Fruit fly (Drosophila melanogaster): ENCODE measurements around the gene CG14711.

The CG14711 gene

DNA sequence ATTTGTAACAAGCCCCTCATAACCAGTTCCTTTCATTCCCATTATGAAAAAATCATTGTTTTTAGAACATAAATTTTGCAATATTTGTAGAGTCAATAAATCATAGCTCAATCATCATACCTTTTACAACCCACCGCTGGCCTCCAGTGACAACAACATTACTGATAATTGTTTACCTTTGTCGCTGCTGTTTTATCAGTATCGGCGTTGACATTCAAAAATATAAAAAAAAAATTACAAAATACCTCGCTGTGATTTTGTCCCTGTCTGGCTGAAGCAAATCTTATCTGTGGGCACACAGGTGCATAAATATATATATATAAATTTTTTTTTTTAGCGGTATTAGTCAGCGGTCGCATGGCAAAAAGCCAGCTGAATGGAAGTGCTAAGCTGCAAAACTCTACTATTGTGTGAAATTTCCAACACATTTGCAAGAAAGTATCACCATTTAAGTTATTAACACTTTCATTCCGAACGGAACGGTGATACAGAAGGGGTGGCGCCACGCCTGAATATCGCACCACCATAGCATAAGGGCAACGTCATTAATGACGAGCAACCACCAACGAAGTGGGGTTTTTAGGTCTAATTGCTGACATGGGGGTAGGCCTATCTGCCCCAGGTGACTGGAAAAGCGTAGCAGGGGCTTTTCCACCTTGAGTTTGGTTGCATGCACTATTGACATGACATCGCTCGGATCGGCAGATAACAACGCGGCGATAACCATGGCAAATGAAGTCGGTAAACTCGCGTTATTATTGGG lies 43.0 kb downstream of the CG14711 start (continued):
- TF ChIP-seq sc (optimal IDR thresholded peaks at IDR 0.05) (no peak), sc (GFP tag; optimal IDR thresholded peaks at IDR 0.05) (no peak), CG14014 (GFP tag; IDR thresholded peaks at IDR 0.05) (no peak), CG14710 (tag; optimal IDR thresholded peaks at IDR 0.05) (no peak), sna (GFP tag; IDR thresholded peaks at IDR 0.05; ENCODE audit: partially characterized antibody) (no peak), trh (GFP tag; optimal IDR thresholded peaks at IDR 0.05) (no peak), aop (GFP tag; IDR thresholded peaks at IDR 0.05) (no peak), CG17328 (GFP tag; IDR thresholded peaks at IDR 0.05) (no peak), en (GFP tag; optimal IDR thresholded peaks at IDR 0.05) (no peak), ems (GFP tag; optimal IDR thresholded peaks at IDR 0.05) (no peak), ftz-f1 (GFP tag; optimal IDR thresholded peaks at IDR 0.05) (peak; percentile 40), CG10543 (GFP tag; optimal IDR thresholded peaks at IDR 0.05) (peak; percentile 25), Ets65A (GFP tag) (no peak), CG4854 (GFP tag; optimal IDR thresholded peaks at IDR 0.05) (no peak), bigmax (GFP tag; optimal IDR thresholded peaks at IDR 0.05) (no peak), CG17385 (GFP tag; optimal IDR thresholded peaks at IDR 0.05) (no peak), gro (GFP tag; optimal IDR thresholded peaks at IDR 0.05) (no peak), CG5180 (GFP tag; optimal IDR thresholded peaks at IDR 0.05) (no peak), CG15011 (GFP tag; optimal IDR thresholded peaks at IDR 0.05) (no peak), Hr51 (GFP tag; optimal IDR thresholded peaks at IDR 0.05) (no peak), Hr3 (GFP tag; optimal IDR thresholded peaks at IDR 0.05) (no peak), CG32772 (GFP tag; IDR thresholded peaks at IDR 0.05) (no peak), seq (GFP tag; IDR thresholded peaks at IDR 0.05) (0 out of 2 replicates have a peak, but pooled peaks have one; percentile 10), wek (GFP tag; optimal IDR thresholded peaks at IDR 0.05) (no peak), sens (GFP tag) (peak; percentile 65), rib (GFP tag; IDR thresholded peaks at IDR 0.05) (no peak), Optix (GFP tag; IDR thresholded peaks at IDR 0.05) (no peak), Ets97D (GFP tag; optimal IDR thresholded peaks at IDR 0.05) (no peak), CG1024 (GFP tag; IDR thresholded peaks at IDR 0.05) (no peak), Lhr (GFP tag; optimal IDR thresholded peaks at IDR 0.05) (no peak), Ssrp (tag; optimal IDR thresholded peaks at IDR 0.05) (no peak), CG9932 (GFP tag; IDR thresholded peaks at IDR 0.05) (no peak), CG8478 (optimal IDR thresholded peaks at IDR 0.05) (no peak), slou (GFP tag; optimal IDR thresholded peaks at IDR 0.05) (no peak), Chrac-16 (GFP tag; optimal IDR thresholded peaks at IDR 0.05) (no peak), ab (GFP tag; optimal IDR thresholded peaks at IDR 0.05) (no peak), CG2678 (tag; optimal IDR thresholded peaks at IDR 0.05) (peak; percentile 42), emc (GFP tag; optimal IDR thresholded peaks at IDR 0.05) (no peak), chm (GFP tag; IDR thresholded peaks at IDR 0.05) (no peak), CrebB (tag; optimal IDR thresholded peaks at IDR 0.05) (no peak), B-H2 (GFP tag; optimal IDR thresholded peaks at IDR 0.05) (no peak), salm (tag; optimal IDR thresholded peaks at IDR 0.05) (no peak), CG4360 (GFP tag; IDR thresholded peaks at IDR 0.05) (no peak), odd (GFP tag; optimal IDR thresholded peaks at IDR 0.05) (peak; percentile 43), CG8924 (tag; optimal IDR thresholded peaks at IDR 0.05) (no peak), hbn (GFP tag; IDR thresholded peaks at IDR 0.05; ENCODE audit: partially characterized antibody) (no peak), Fer1 (GFP tag; optimal IDR thresholded peaks at IDR 0.05) (peak; percentile 39), onecut (GFP tag; IDR thresholded peaks at IDR 0.05) (no peak), CG12391 (tag; optimal IDR thresholded peaks at IDR 0.05) (peak; percentile 3), CG9727 (GFP tag; optimal IDR thresholded peaks at IDR 0.05) (no peak), CG4707 (GFP tag; optimal IDR thresholded peaks at IDR 0.05) (no peak)

Data from whole organism, embryonic.